Worm (Caenorhabditis elegans) whole organism, L4 larva: ENCODE measurements around the gene nhr-35.

Experiments
- F10B5.3 ChIP-seq: sonication (generic microtip); optimal IDR thresholded peaks from 2 replicates; lab custom pipeline; 2016; ENCODE audit warnings: mild to moderate bottlenecking, missing genetic modification characterization, missing compliant biosample characterization
- ceh-82 ChIP-seq: sonication (generic microtip); optimal IDR thresholded peaks from 2 replicates; lab custom pipeline; 2017; ENCODE audit warnings: missing biosample characterization, missing genetic modification characterization
- duxl-1 ChIP-seq: sonication (generic microtip); optimal IDR thresholded peaks from 2 replicates; lab custom pipeline; 2016; ENCODE audit warnings: mild to moderate bottlenecking, missing genetic modification characterization, moderate library complexity, missing compliant biosample characterization; ENCODE audit not compliant: poor library complexity
- fos-1 ChIP-seq: fragments of 150-350 bp; optimal IDR thresholded peaks from 2 replicates; lab custom pipeline; 2014; ENCODE audit warnings: missing biosample characterization, missing genetic modification characterization
- jun-1 ChIP-seq: fragments of 150-350 bp; optimal IDR thresholded peaks from 2 replicates; lab custom pipeline; 2014; ENCODE audit warnings: missing biosample characterization, missing genetic modification reagents, missing genetic modification characterization
- mdl-1 ChIP-seq, 2 experiments: fragments of 150-350 bp in 1 of 2; sonication (generic microtip) in 1 of 2; optimal IDR thresholded peaks; 2 replicates each; lab custom pipeline; 2014 to 2017; ENCODE audit warnings: missing biosample characterization in 2 of 2, missing genetic modification characterization in 2 of 2
- nhr-10 ChIP-seq: fragments of 150-350 bp; optimal IDR thresholded peaks from 2 replicates; lab custom pipeline; 2014; ENCODE audit warnings: missing biosample characterization, missing genetic modification characterization
- nhr-48 ChIP-seq: sonication (generic microtip); optimal IDR thresholded peaks from 2 replicates; lab custom pipeline; 2016; ENCODE audit warnings: mild to moderate bottlenecking, missing genetic modification characterization, missing compliant biosample characterization
- pha-4 ChIP-seq, 2 experiments: fragments of 150-350 bp in 1 of 2; fragments of 200-800 bp in 1 of 2; sonication (Bioruptor generic) in 1 of 2; IDR thresholded peaks in 1 of 2; optimal IDR thresholded peaks in 1 of 2; 2 replicates each; pipeline versions ENCODE4 v1.3.6 to Lab custom; 2014 to 2022; ENCODE audit warnings: missing genetic modification characterization in 2 of 2, missing genetic modification reagents in 2 of 2, missing biosample characterization in 1 of 2, missing compliant biosample characterization in 1 of 2
- zfp-2 ChIP-seq: sonication (generic microtip); optimal IDR thresholded peaks from 2 replicates; lab custom pipeline; 2016; ENCODE audit warnings: mild to moderate bottlenecking, missing genetic modification characterization, missing compliant biosample characterization

DNA sequence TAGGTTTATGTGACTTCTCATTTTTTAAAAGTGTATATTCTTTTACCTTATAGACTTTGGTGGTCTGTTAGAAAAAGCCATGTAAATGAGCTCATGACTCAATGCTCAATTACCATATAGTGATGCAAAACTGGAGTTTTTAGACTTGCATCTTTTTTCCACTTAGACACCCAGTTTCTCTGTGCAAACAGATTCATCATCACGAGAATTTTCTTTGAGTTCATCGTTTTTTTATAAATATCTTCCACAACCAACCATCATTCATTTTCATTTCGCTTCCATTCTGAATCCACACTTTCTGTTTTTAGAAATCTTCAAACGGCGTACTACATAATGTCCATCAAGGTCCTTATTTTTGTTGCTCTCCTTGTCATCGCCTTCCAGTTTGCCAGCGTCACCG, 12.1 kb downstream of the nhr-35 start, which contains the start of gene C07A12.2:
- TF ChIP-seq nhr-10 (no peak), zfp-2 (tag; lab: Kevin White, UChicago) (no peak), pha-4 (GFP tag; IDR thresholded peaks at IDR 0.05; lab: Robert Waterston, UW) (no peak), pha-4 (tag; optimal IDR thresholded peaks at IDR 0.05; lab: Kevin White, UChicago) (no peak), jun-1 (tag; lab: Kevin White, UChicago) (no peak), fos-1 (tag; lab: Kevin White, UChicago) (no peak), ceh-82 (tag; lab: Kevin White, UChicago) (no peak), nhr-48 (no peak), mdl-1 (tag; optimal IDR thresholded peaks at IDR 0.05; lab: Kevin White, UChicago) (no peak), F10B5.3 (no peak), duxl-1 (tag; lab: Kevin White, UChicago) (no peak)
